Fruit fly (Drosophila melanogaster): ENCODE results near the gene bol.

DNA sequence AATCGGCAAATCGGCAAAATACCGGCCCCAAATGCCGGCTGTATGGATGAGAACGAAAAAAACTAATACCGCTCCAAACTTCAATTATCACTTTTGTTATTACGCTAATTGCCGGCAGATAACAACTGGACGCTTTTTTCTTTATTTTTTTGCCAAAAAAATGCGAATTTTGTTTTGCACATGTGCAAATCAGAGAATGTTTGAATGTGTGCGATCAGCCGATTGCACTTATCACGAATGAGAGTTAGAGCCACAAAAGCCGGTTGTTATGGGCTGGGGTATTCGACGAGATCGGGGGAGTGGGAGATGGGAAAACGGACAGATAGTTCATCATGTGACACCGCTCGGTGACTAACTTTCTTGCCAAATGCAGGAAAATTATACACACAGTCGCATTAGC lies 70.6 kb downstream of the bol start:
- TF ChIP-seq psq (optimal IDR thresholded peaks at IDR 0.05) (no peak), Sin3A (optimal IDR thresholded peaks at IDR 0.05) (no peak), insv (optimal IDR thresholded peaks at IDR 0.05) (no peak), ttk (optimal IDR thresholded peaks at IDR 0.05) (no peak), Myc (optimal IDR thresholded peaks at IDR 0.05) (no peak), h (optimal IDR thresholded peaks at IDR 0.05) (no peak)

All from Kc167 (cell line).